Fruit fly (Drosophila melanogaster) whole organism, embryonic: Measurements from ENCODE around the gene CG13898.
A peak's percentile ranks its signal among the peaks of the same experiment; 100 is the strongest.

Experiments
- ATbp ChIP-seq: fragments of 200-800 bp; sonication (Bioruptor generic); optimal IDR thresholded peaks from 2 replicates; lab custom pipeline; 2017; ENCODE audit warnings: missing biosample characterization, mild to moderate bottlenecking, missing genetic modification characterization, missing genetic modification reagents
- Ada2b ChIP-seq: fragments of 200-800 bp; sonication (Bioruptor generic); IDR thresholded peaks from 2 replicates; pipeline ENCODE4 v1.3.6; 2022; ENCODE audit warnings: missing biosample characterization, missing genetic modification characterization
- Antp ChIP-seq: fragments of 200-800 bp; sonication (Bioruptor generic); optimal IDR thresholded peaks from 3 replicates; lab custom pipeline; 2016; ENCODE audit warnings: missing biosample characterization, missing genetic modification characterization
- Awh ChIP-seq: fragments of 200-800 bp; sonication (Bioruptor generic); IDR thresholded peaks from 2 replicates; pipeline ENCODE4, ENCODE4 v1.3.6; 2022; ENCODE audit warnings: missing biosample characterization, missing genetic modification characterization
- CG10147 ChIP-seq: fragments of 200-800 bp; sonication (Bioruptor generic); optimal IDR thresholded peaks from 2 replicates; lab custom pipeline; 2019; ENCODE audit warnings: missing biosample characterization, mild to moderate bottlenecking, missing genetic modification characterization, moderate library complexity
- CG10267 ChIP-seq: fragments of 200-800 bp; sonication (Bioruptor generic); optimal IDR thresholded peaks from 2 replicates; lab custom pipeline; 2018; ENCODE audit warnings: missing biosample characterization, mild to moderate bottlenecking, missing genetic modification characterization, moderate library complexity
- CG11560 ChIP-seq: fragments of 200-800 bp; sonication (Bioruptor generic); IDR thresholded peaks from 3 replicates; pipeline ENCODE4 v1.3.6; 2022; ENCODE audit warnings: missing biosample characterization, missing genetic modification characterization
- CG12219 ChIP-seq: fragments of 200-800 bp; sonication (Bioruptor generic); optimal IDR thresholded peaks from 3 replicates; lab custom pipeline; 2018; ENCODE audit warnings: missing biosample characterization, mild to moderate bottlenecking, missing genetic modification characterization
- CG12391 ChIP-seq: fragments of 200-800 bp; sonication (Bioruptor generic); optimal IDR thresholded peaks from 3 replicates; lab custom pipeline; 2018; ENCODE audit warnings: missing biosample characterization, mild to moderate bottlenecking, missing genetic modification characterization, moderate library complexity
- CG12769 ChIP-seq: fragments of 200-800 bp; sonication (Bioruptor generic); optimal IDR thresholded peaks from 2 replicates; lab custom pipeline; 2019; ENCODE audit warnings: missing biosample characterization, mild to moderate bottlenecking, missing genetic modification characterization, moderate library complexity
- CG13894 ChIP-seq: fragments of 200-800 bp; sonication (Bioruptor generic); optimal IDR thresholded peaks from 3 replicates; lab custom pipeline; 2018; ENCODE audit warnings: missing biosample characterization, mild to moderate bottlenecking, missing genetic modification characterization, moderate library complexity
- CG17829 ChIP-seq: fragments of 200-800 bp; optimal IDR thresholded peaks from 2 replicates; lab custom pipeline; 2019; ENCODE audit warnings: missing biosample characterization, mild to moderate bottlenecking, missing genetic modification characterization, moderate library complexity
- CG1792 ChIP-seq: fragments of 200-800 bp; sonication (Bioruptor generic); optimal IDR thresholded peaks from 2 replicates; lab custom pipeline; 2016; ENCODE audit warnings: missing biosample characterization, missing genetic modification characterization
- CG30020 ChIP-seq: fragments of 200-800 bp; optimal IDR thresholded peaks from 2 replicates; lab custom pipeline; 2019; ENCODE audit warnings: missing biosample characterization, mild to moderate bottlenecking, missing genetic modification characterization, moderate library complexity
- CHES-1-like ChIP-seq: fragments of 200-800 bp; sonication (Bioruptor generic); optimal IDR thresholded peaks from 2 replicates; lab custom pipeline; 2016; ENCODE audit warnings: missing biosample characterization, missing genetic modification characterization
- D19A ChIP-seq: fragments of 200-800 bp; optimal IDR thresholded peaks from 3 replicates; lab custom pipeline; 2019; ENCODE audit warnings: missing biosample characterization, mild to moderate bottlenecking, missing genetic modification characterization, moderate library complexity
- Dip3 ChIP-seq: fragments of 200-800 bp; sonication (Bioruptor generic); optimal IDR thresholded peaks from 3 replicates; lab custom pipeline; 2016; ENCODE audit warnings: missing biosample characterization, missing genetic modification characterization
- H15 ChIP-seq: fragments of 200-800 bp; sonication (Bioruptor generic); IDR thresholded peaks from 3 replicates; pipeline ENCODE4 v1.3.6; 2022; ENCODE audit warnings: missing biosample characterization, missing genetic modification characterization
- H2.0 ChIP-seq: fragments of 200-800 bp; sonication (Bioruptor generic); IDR thresholded peaks from 2 replicates; pipeline ENCODE4 v1.3.6; 2022; ENCODE audit warnings: missing biosample characterization, missing genetic modification characterization
- Hand ChIP-seq: fragments of 200-800 bp; sonication (Bioruptor generic); optimal IDR thresholded peaks from 2 replicates; lab custom pipeline; 2017; ENCODE audit warnings: mild to moderate bottlenecking, missing biosample characterization, missing genetic modification reagents, missing genetic modification characterization
- MTF-1 ChIP-seq: fragments of 200-800 bp; sonication (Bioruptor generic); optimal IDR thresholded peaks from 2 replicates; lab custom pipeline; 2018; ENCODE audit warnings: missing biosample characterization, mild to moderate bottlenecking, missing genetic modification characterization, borderline replicate concordance
- Med ChIP-seq: fragments of 200-800 bp; sonication (Bioruptor generic); peaks from one replicate; lab custom pipeline; 2016; ENCODE audit warnings: missing biosample characterization, missing genetic modification characterization, mild to moderate bottlenecking, inconsistent platforms, moderate library complexity
- NC2α ChIP-seq: fragments of 200-800 bp; sonication (Bioruptor generic); optimal IDR thresholded peaks from 2 replicates; lab custom pipeline; 2016; ENCODE audit warnings: missing biosample characterization, missing genetic modification characterization
- Nf-YC ChIP-seq: fragments of 200-800 bp; optimal IDR thresholded peaks from 3 replicates; lab custom pipeline; 2019; ENCODE audit warnings: missing biosample characterization, mild to moderate bottlenecking, missing genetic modification characterization, moderate library complexity
- Sox100B ChIP-seq: fragments of 200-800 bp; sonication (Bioruptor generic); optimal IDR thresholded peaks from 3 replicates; lab custom pipeline; 2018; ENCODE audit warnings: missing biosample characterization, mild to moderate bottlenecking, missing genetic modification characterization
- Sry-δ ChIP-seq: fragments of 200-800 bp; sonication (Bioruptor generic); optimal IDR thresholded peaks from 2 replicates; lab custom pipeline; 2016; ENCODE audit warnings: missing biosample characterization, missing genetic modification characterization
- ac ChIP-seq: fragments of 200-800 bp; sonication (Bioruptor generic); optimal IDR thresholded peaks from 3 replicates; lab custom pipeline; 2017; ENCODE audit warnings: missing biosample characterization, mild to moderate bottlenecking, missing genetic modification characterization
- ap ChIP-seq: fragments of 200-800 bp; sonication (Bioruptor generic); IDR thresholded peaks from 2 replicates; pipeline ENCODE4 v1.3.6; 2022; ENCODE audit warnings: missing biosample characterization, missing genetic modification characterization
- ara ChIP-seq: fragments of 200-800 bp; sonication (Bioruptor generic); IDR thresholded peaks from 2 replicates; pipeline ENCODE4 v1.3.6; 2022; ENCODE audit warnings: missing biosample characterization, missing genetic modification characterization
- bab2 ChIP-seq: fragments of 200-800 bp; sonication (Bioruptor generic); optimal IDR thresholded peaks from 2 replicates; lab custom pipeline; 2016; ENCODE audit warnings: missing biosample characterization, missing genetic modification characterization
- bcd ChIP-seq: fragments of 200-800 bp; sonication (Bioruptor generic); optimal IDR thresholded peaks from 2 replicates; lab custom pipeline; 2017; ENCODE audit warnings: missing biosample characterization, mild to moderate bottlenecking, missing genetic modification characterization
- dmrt11E ChIP-seq: fragments of 200-800 bp; sonication (Bioruptor generic); optimal IDR thresholded peaks from 3 replicates; lab custom pipeline; 2018; ENCODE audit warnings: missing biosample characterization, mild to moderate bottlenecking, missing genetic modification characterization, moderate library complexity
- en ChIP-seq: fragments of 200-800 bp; sonication (Bioruptor generic); optimal IDR thresholded peaks from 2 replicates; lab custom pipeline; 2016; ENCODE audit warnings: missing biosample characterization, missing genetic modification characterization
- fd96Cb ChIP-seq: fragments of 200-800 bp; sonication (Bioruptor generic); optimal IDR thresholded peaks from 2 replicates; lab custom pipeline; 2018; ENCODE audit warnings: missing biosample characterization, mild to moderate bottlenecking, missing genetic modification characterization, moderate library complexity
- fu2 ChIP-seq: fragments of 200-800 bp; sonication (Bioruptor generic); optimal IDR thresholded peaks from 2 replicates; lab custom pipeline; 2016; ENCODE audit warnings: missing biosample characterization, missing genetic modification characterization
- hbn ChIP-seq: fragments of 200-800 bp; sonication (Bioruptor generic); IDR thresholded peaks from 2 replicates; pipeline ENCODE4 v1.3.6; 2022; ENCODE audit warnings: missing biosample characterization, missing genetic modification characterization; ENCODE audit not compliant: partially characterized antibody
- lab ChIP-seq: fragments of 200-800 bp; sonication (Bioruptor generic); optimal IDR thresholded peaks from 3 replicates; lab custom pipeline; 2017; ENCODE audit warnings: missing biosample characterization, missing genetic modification characterization, mild to moderate bottlenecking, moderate library complexity, missing genetic modification reagents
- nau ChIP-seq: fragments of 200-800 bp; sonication (Bioruptor generic); optimal IDR thresholded peaks from 3 replicates; lab custom pipeline; 2017; ENCODE audit warnings: missing biosample characterization, mild to moderate bottlenecking, missing genetic modification characterization, missing genetic modification reagents
- prd ChIP-seq, 3 experiments: fragments of >200 bp in 2 of 3; fragments of 200-800 bp in 1 of 3; sonication (Bioruptor generic) in 1 of 3; optimal IDR thresholded peaks in 2 of 3; IDR thresholded peaks in 1 of 3; 2 replicates in 2 of 3; 3 replicates in 1 of 3; pipeline versions ENCODE4 v1.3.6 to Lab custom; 2017 to 2022; ENCODE audit warnings: missing biosample characterization in 1 of 3, missing genetic modification characterization in 1 of 3
- pros ChIP-seq: fragments of 200-800 bp; sonication (Bioruptor generic); optimal IDR thresholded peaks from 3 replicates; lab custom pipeline; 2019; ENCODE audit warnings: missing biosample characterization, mild to moderate bottlenecking, missing genetic modification characterization, moderate library complexity
- sens-2 ChIP-seq: fragments of 200-800 bp; sonication (Bioruptor generic); IDR thresholded peaks from 2 replicates; pipeline ENCODE4 v1.3.6; 2022; ENCODE audit warnings: missing biosample characterization, missing genetic modification characterization
- seq ChIP-seq: fragments of 200-800 bp; sonication (Bioruptor generic); IDR thresholded peaks from 2 replicates; pipeline ENCODE4 v1.3.6; 2022; ENCODE audit warnings: missing biosample characterization, missing genetic modification characterization
- shn ChIP-seq: fragments of 200-800 bp; sonication (Bioruptor generic); optimal IDR thresholded peaks from 3 replicates; lab custom pipeline; 2016; ENCODE audit warnings: missing biosample characterization, missing genetic modification characterization
- sob ChIP-seq: fragments of 200-800 bp; sonication (Bioruptor generic); IDR thresholded peaks from 2 replicates; pipeline ENCODE4 v1.3.6; 2022; ENCODE audit warnings: missing biosample characterization, missing genetic modification characterization
- sqz ChIP-seq: fragments of 200-800 bp; sonication (Bioruptor generic); optimal IDR thresholded peaks from 3 replicates; lab custom pipeline; 2018; ENCODE audit warnings: missing biosample characterization, mild to moderate bottlenecking, missing genetic modification characterization
- ttk ChIP-seq: fragments of 200-800 bp; sonication (Bioruptor generic); IDR thresholded peaks from 2 replicates; pipeline ENCODE4 v2.1.2; 2022; ENCODE audit warnings: missing biosample characterization, missing genetic modification characterization
- twi ChIP-seq: fragments of 200-800 bp; optimal IDR thresholded peaks from 2 replicates; lab custom pipeline; 2019; ENCODE audit warnings: missing biosample characterization, mild to moderate bottlenecking, missing genetic modification characterization, moderate library complexity
- wek ChIP-seq: fragments of 200-800 bp; sonication (Bioruptor generic); optimal IDR thresholded peaks from 3 replicates; lab custom pipeline; 2018; ENCODE audit warnings: missing biosample characterization, mild to moderate bottlenecking, missing genetic modification characterization, moderate library complexity
- zfh1 ChIP-seq: fragments of 200-800 bp; sonication (Bioruptor generic); IDR thresholded peaks from 3 replicates; pipeline ENCODE4 v1.3.6; 2022; ENCODE audit warnings: missing biosample characterization, missing genetic modification characterization

Gene CG13898

DNA sequence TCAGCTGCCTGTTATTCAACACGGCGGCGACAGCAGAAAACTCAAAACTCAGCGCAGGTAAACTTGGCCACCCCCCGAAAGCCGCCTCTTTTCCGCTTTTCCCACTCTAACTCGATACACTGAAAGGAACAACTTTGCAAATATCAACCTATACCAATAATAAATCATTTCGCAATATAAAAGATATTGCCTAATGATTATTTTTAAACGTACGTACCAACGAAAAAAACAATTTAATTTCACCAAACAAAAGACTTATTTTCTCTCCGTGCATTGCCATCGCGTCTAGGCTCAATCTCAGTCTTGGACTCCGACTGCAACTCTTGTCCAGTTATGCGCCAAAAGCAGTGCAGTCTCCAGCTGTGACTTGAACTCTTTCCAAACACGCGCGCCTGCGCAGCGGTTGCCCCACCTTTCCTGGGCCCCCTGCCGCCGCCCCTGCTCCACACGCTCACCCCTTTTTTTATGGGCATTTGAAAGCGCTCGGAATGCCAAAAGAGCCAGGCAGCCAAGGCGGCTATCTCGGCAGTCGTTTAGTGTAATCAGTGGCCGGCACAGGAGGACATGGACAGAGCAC is 1.9 kb upstream of the CG13898 start (continued):
- TF ChIP-seq CG12769 (tag; lab: Kevin White, UChicago), result no peak
- TF ChIP-seq prd (optimal IDR thresholded peaks at IDR 0.05; lab: Kevin White, UChicago), result no peak
- peak; percentile 79 for TF ChIP-seq prd (GFP tag; IDR thresholded peaks at IDR 0.05; lab: Robert Waterston, UW)
- peak; percentile 48 for TF ChIP-seq CG10147 (GFP tag; lab: Kevin White, UChicago)
- TF ChIP-seq D19A (tag; lab: Kevin White, UChicago), result peak; percentile 50
- TF ChIP-seq twi, result no peak
- TF ChIP-seq CG12391 (tag; lab: Kevin White, UChicago), result peak; percentile 54
- TF ChIP-seq Hand (GFP tag; lab: Kevin White, UChicago), result no peak
- TF ChIP-seq CG13894 (tag; lab: Kevin White, UChicago), result no peak
- peak; percentile 83 for TF ChIP-seq ara (GFP tag; lab: Robert Waterston, UW)
- peak; percentile 91 for TF ChIP-seq Med (GFP tag; lab: Kevin White, UChicago)
- no peak for TF ChIP-seq wek
- TF ChIP-seq Nf-YC (tag; lab: Kevin White, UChicago), result no peak
- peak; percentile 42; the same call in 1 of the 2 replicates for TF ChIP-seq ap (GFP tag; lab: Robert Waterston, UW)
- no peak for TF ChIP-seq en
- TF ChIP-seq pros (GFP tag; lab: Kevin White, UChicago), result no peak
- TF ChIP-seq Sry-δ (GFP tag; lab: Kevin White, UChicago), result peak; percentile 5
- peak; percentile 59 for TF ChIP-seq CG17829
- peak; percentile 51; the same call in 1 of the 3 replicates for TF ChIP-seq H15 (GFP tag; lab: Robert Waterston, UW)
- no peak for TF ChIP-seq hbn (GFP tag; lab: Robert Waterston, UW)
- peak; percentile 65 for TF ChIP-seq Sox100B (GFP tag; lab: Kevin White, UChicago)
- no peak for TF ChIP-seq ac (GFP tag; lab: Kevin White, UChicago)
- peak; percentile 11 for TF ChIP-seq fu2 (GFP tag; lab: Kevin White, UChicago)
- TF ChIP-seq bab2 (GFP tag; lab: Kevin White, UChicago), result peak; percentile 69
- peak; percentile 50 for TF ChIP-seq Antp (GFP tag; lab: Kevin White, UChicago)
- TF ChIP-seq MTF-1 (GFP tag; lab: Kevin White, UChicago), result no peak
- peak; percentile 62 for TF ChIP-seq fd96Cb (tag; lab: Kevin White, UChicago)
- peak; percentile 40 for TF ChIP-seq nau
- TF ChIP-seq sens-2 (GFP tag; lab: Robert Waterston, UW), result peak; percentile 38; the same call in 1 of the 2 replicates
- TF ChIP-seq CG10267 (tag; lab: Kevin White, UChicago), result peak; percentile 49
- TF ChIP-seq Ada2b (GFP tag; lab: Robert Waterston, UW), result no peak
- TF ChIP-seq H2.0 (GFP tag; lab: Robert Waterston, UW), result peak; percentile 35; the same call in 1 of the 2 replicates
- TF ChIP-seq ttk (GFP tag; lab: Robert Waterston, UW), result peak; percentile 42; the same call in 1 of the 2 replicates
- TF ChIP-seq CG11560 (tag; lab: Robert Waterston, UW), result no peak
- peak; percentile 7 for TF ChIP-seq Dip3 (GFP tag; lab: Kevin White, UChicago)
- no peak for TF ChIP-seq CG30020 (tag; lab: Kevin White, UChicago)
- TF ChIP-seq NC2α, result peak; percentile 21
- TF ChIP-seq bcd (GFP tag; lab: Kevin White, UChicago), result peak; percentile 57
- peak; percentile 34 for TF ChIP-seq CG1792 (GFP tag; lab: Kevin White, UChicago)
- TF ChIP-seq sqz (GFP tag; lab: Kevin White, UChicago), result peak; percentile 38
- peak; percentile 45 for TF ChIP-seq ATbp
- TF ChIP-seq zfh1 (GFP tag; lab: Robert Waterston, UW), result peak; percentile 80
- TF ChIP-seq dmrt11E (tag; lab: Kevin White, UChicago), result peak; percentile 75
- peak; percentile 57; the same call in 1 of the 2 replicates for TF ChIP-seq sob (GFP tag; lab: Robert Waterston, UW)
- peak; percentile 26 for TF ChIP-seq CG12219 (GFP tag; lab: Kevin White, UChicago)
- TF ChIP-seq CHES-1-like, result peak; percentile 58
- 0 out of 2 replicates have a peak, but pooled peaks have one; percentile 33 for TF ChIP-seq seq (GFP tag; lab: Robert Waterston, UW)
- TF ChIP-seq lab (GFP tag; lab: Kevin White, UChicago), result peak; percentile 65
- TF ChIP-seq shn (GFP tag; lab: Kevin White, UChicago), result no peak
- TF ChIP-seq Awh, result peak; percentile 36; the same call in 1 of the 2 replicates
